Worm (Caenorhabditis elegans) whole organism, late embryonic: ENCODE results near the gene Y17G7B.21.

Experiments used
- K02D7.2 ChIP-seq: sonication (generic microtip); optimal IDR thresholded peaks from 2 replicates; lab custom pipeline; 2017; ENCODE audit warnings: mild to moderate bottlenecking, missing genetic modification characterization, missing compliant biosample characterization
- ama-1 ChIP-seq: fragments of 150-350 bp; optimal IDR thresholded peaks from 2 replicates; lab custom pipeline; 2014
- dmd-4 ChIP-seq: sonication (generic microtip); optimal IDR thresholded peaks from 2 replicates; lab custom pipeline; 2016; ENCODE audit warnings: borderline replicate concordance, missing genetic modification characterization, missing compliant biosample characterization
- eyg-1 ChIP-seq: sonication (generic microtip); optimal IDR thresholded peaks from 2 replicates; lab custom pipeline; 2016; ENCODE audit warnings: missing genotype, missing genetic modification characterization, missing compliant biosample characterization
- hlh-13 ChIP-seq: fragments of 200-800 bp; sonication (Bioruptor generic); optimal IDR thresholded peaks from 2 replicates; lab custom pipeline; 2018; ENCODE audit warnings: mild to moderate bottlenecking, missing genetic modification characterization, missing compliant biosample characterization
- hlh-30 ChIP-seq: sonication (generic microtip); optimal IDR thresholded peaks from 2 replicates; lab custom pipeline; 2017; ENCODE audit warnings: antibody characterized with exemption, missing genetic modification characterization, missing compliant biosample characterization; ENCODE audit not compliant: insufficient read depth
- hlh-6 ChIP-seq: sonication (generic microtip); optimal IDR thresholded peaks from 2 replicates; lab custom pipeline; 2016; ENCODE audit warnings: missing genotype, missing genetic modification characterization, missing compliant biosample characterization
- lim-6 ChIP-seq: sonication (generic microtip); optimal IDR thresholded peaks from 2 replicates; lab custom pipeline; 2016; ENCODE audit warnings: missing genetic modification characterization, missing compliant biosample characterization
- nhr-232 ChIP-seq: sonication (generic microtip); optimal IDR thresholded peaks from 2 replicates; lab custom pipeline; 2016; ENCODE audit warnings: missing genetic modification characterization, missing compliant biosample characterization
- unc-42 ChIP-seq: sonication (generic microtip); optimal IDR thresholded peaks from 2 replicates; lab custom pipeline; 2016; ENCODE audit warnings: missing genotype, missing genetic modification characterization, missing compliant biosample characterization
- unc-86 ChIP-seq: sonication (generic microtip); optimal IDR thresholded peaks from 2 replicates; lab custom pipeline; 2016; ENCODE audit warnings: missing genetic modification characterization, missing compliant biosample characterization
- zip-5 ChIP-seq: sonication (generic microtip); optimal IDR thresholded peaks from 2 replicates; lab custom pipeline; 2016; ENCODE audit warnings: missing genetic modification characterization, missing compliant biosample characterization

ce11 chrII:11960596-11961217 lies 16.8 kb downstream of the Y17G7B.21 start:
- TF ChIP-seq nhr-232 (tag; lab: Kevin White, UChicago) (peak; percentile 99), hlh-6 (tag; lab: Kevin White, UChicago) (peak; percentile 100), hlh-30 (peak; percentile 87), unc-86 (peak; percentile 100), K02D7.2 (tag; lab: Kevin White, UChicago) (peak; percentile 100), dmd-4 (tag; lab: Kevin White, UChicago) (peak; percentile 99), hlh-13 (GFP tag; lab: Kevin White, UChicago) (peak; percentile 100), eyg-1 (peak; percentile 99), ama-1 (lab: Kevin White, UChicago) (no peak), unc-42 (peak; percentile 94), zip-5 (tag; lab: Kevin White, UChicago) (peak; percentile 95), lim-6 (tag; lab: Kevin White, UChicago) (peak; percentile 99)
